Worm (Caenorhabditis elegans) whole organism, mixed stage, embryonic: ENCODE results near the gene T16G1.9.

ENCODE experiments used
- M03D4.4 ChIP-seq: sonication (generic microtip); optimal IDR thresholded peaks from 2 replicates; lab custom pipeline; 2017; ENCODE audit warnings: mild to moderate bottlenecking, missing genetic modification characterization, missing compliant biosample characterization
- bed-3 ChIP-seq: fragments of 200-800 bp; sonication (Bioruptor generic); optimal IDR thresholded peaks from 3 replicates; lab custom pipeline; 2018; ENCODE audit warnings: mild to moderate bottlenecking, missing genetic modification characterization, moderate library complexity, missing compliant biosample characterization
- ceh-39 ChIP-seq: fragments of 150-350 bp; optimal IDR thresholded peaks from 2 replicates; lab custom pipeline; 2014; ENCODE audit warnings: missing biosample characterization, missing genetic modification characterization
- ceh-43 ChIP-seq: fragments of 200-800 bp; sonication (Bioruptor generic); optimal IDR thresholded peaks from 2 replicates; lab custom pipeline; 2018; ENCODE audit warnings: mild to moderate bottlenecking, missing genetic modification characterization, moderate library complexity, missing compliant biosample characterization
- ceh-83 ChIP-seq: fragments of 200-800 bp; sonication (Bioruptor generic); optimal IDR thresholded peaks from 2 replicates; lab custom pipeline; 2018; ENCODE audit warnings: mild to moderate bottlenecking, missing genetic modification characterization, missing compliant biosample characterization
- ces-1 ChIP-seq: fragments of 150-350 bp; optimal IDR thresholded peaks from 2 replicates; lab custom pipeline; 2014; ENCODE audit warnings: missing biosample characterization, missing genetic modification reagents, missing genetic modification characterization
- drap-1 ChIP-seq: fragments of 200-800 bp; sonication (Bioruptor generic); optimal IDR thresholded peaks from 3 replicates; lab custom pipeline; 2018; ENCODE audit warnings: mild to moderate bottlenecking, missing genetic modification characterization, missing compliant biosample characterization
- elt-1 ChIP-seq: sonication (generic microtip); optimal IDR thresholded peaks from 2 replicates; lab custom pipeline; 2017; ENCODE audit warnings: missing genetic modification characterization, mild to moderate bottlenecking, missing compliant biosample characterization, antibody characterized with exemption, moderate library complexity, borderline replicate concordance; ENCODE audit not compliant: insufficient read depth
- elt-3 ChIP-seq: fragments of 150-350 bp; optimal IDR thresholded peaks from 2 replicates; lab custom pipeline; 2014; ENCODE audit warnings: missing biosample characterization, missing genetic modification characterization
- flh-1 ChIP-seq: fragments of 200-800 bp; sonication (Bioruptor generic); optimal IDR thresholded peaks from 2 replicates; lab custom pipeline; 2018; ENCODE audit warnings: mild to moderate bottlenecking, missing genetic modification characterization, moderate library complexity, missing compliant biosample characterization
- hlh-1 ChIP-seq: fragments of 150-350 bp; optimal IDR thresholded peaks from 2 replicates; lab custom pipeline; 2014; ENCODE audit warnings: missing biosample characterization, missing genetic modification reagents, missing genetic modification characterization
- lin-13 ChIP-seq: fragments of 150-350 bp; optimal IDR thresholded peaks from 2 replicates; lab custom pipeline; 2014; ENCODE audit warnings: missing biosample characterization, missing genetic modification characterization
- lin-32 ChIP-seq: fragments of 200-800 bp; sonication (Bioruptor generic); optimal IDR thresholded peaks from 2 replicates; lab custom pipeline; 2018; ENCODE audit warnings: mild to moderate bottlenecking, missing genetic modification characterization, missing compliant biosample characterization
- mab-5 ChIP-seq: fragments of 150-350 bp; optimal IDR thresholded peaks from 2 replicates; lab custom pipeline; 2014; ENCODE audit warnings: missing biosample characterization, missing genetic modification characterization
- mep-1 ChIP-seq: fragments of 150-350 bp; optimal IDR thresholded peaks from 2 replicates; lab custom pipeline; 2017; ENCODE audit warnings: missing biosample characterization, missing genetic modification reagents, missing genetic modification characterization, inconsistent platforms
- mls-2 ChIP-seq: sonication (generic microtip); optimal IDR thresholded peaks from 2 replicates; lab custom pipeline; 2016; ENCODE audit warnings: mild to moderate bottlenecking, missing genetic modification characterization, moderate library complexity, missing compliant biosample characterization
- nhr-12 ChIP-seq: fragments of 150-350 bp; optimal IDR thresholded peaks from 2 replicates; lab custom pipeline; 2014; ENCODE audit warnings: missing biosample characterization, missing genetic modification characterization
- nhr-2 ChIP-seq: fragments of 150-350 bp; optimal IDR thresholded peaks from 2 replicates; lab custom pipeline; 2014; ENCODE audit warnings: missing biosample characterization, missing genetic modification characterization
- nhr-237 ChIP-seq: fragments of 150-350 bp; optimal IDR thresholded peaks from 2 replicates; lab custom pipeline; 2014; ENCODE audit warnings: missing biosample characterization, missing genetic modification characterization
- nhr-28 ChIP-seq: fragments of 150-350 bp; optimal IDR thresholded peaks from 2 replicates; lab custom pipeline; 2014; ENCODE audit warnings: missing biosample characterization, missing genetic modification characterization
- nhr-76 ChIP-seq: sonication (generic microtip); optimal IDR thresholded peaks from 2 replicates; lab custom pipeline; 2017; ENCODE audit warnings: missing biosample characterization, missing genetic modification characterization
- pha-4 ChIP-seq: fragments of 150-350 bp; optimal IDR thresholded peaks from 2 replicates; lab custom pipeline; 2018; ENCODE audit warnings: missing biosample characterization, missing genetic modification reagents, missing genetic modification characterization
- sem-2 ChIP-seq: fragments of 200-800 bp; sonication (Bioruptor generic); optimal IDR thresholded peaks from 2 replicates; lab custom pipeline; 2018; ENCODE audit warnings: mild to moderate bottlenecking, missing genetic modification characterization, missing compliant biosample characterization
- snpc-4 ChIP-seq: fragments of 150-350 bp; optimal IDR thresholded peaks from 2 replicates; lab custom pipeline; 2014; ENCODE audit warnings: missing biosample characterization, missing genetic modification characterization
- sptf-1 ChIP-seq: sonication (generic microtip); optimal IDR thresholded peaks from 2 replicates; lab custom pipeline; 2017; ENCODE audit warnings: mild to moderate bottlenecking, missing genetic modification characterization, moderate library complexity, missing compliant biosample characterization
- tbx-8 ChIP-seq: fragments of 200-800 bp; sonication (Bioruptor generic); optimal IDR thresholded peaks from 2 replicates; lab custom pipeline; 2018; ENCODE audit warnings: mild to moderate bottlenecking, missing genetic modification characterization, moderate library complexity, missing compliant biosample characterization
- unc-120 ChIP-seq: sonication (generic microtip); optimal IDR thresholded peaks from 2 replicates; lab custom pipeline; 2017; ENCODE audit warnings: missing genetic modification characterization, missing compliant biosample characterization; ENCODE audit not compliant: poor library complexity, severe bottlenecking
- unc-39 ChIP-seq: fragments of 150-350 bp; optimal IDR thresholded peaks from 2 replicates; lab custom pipeline; 2014; ENCODE audit warnings: missing biosample characterization, missing genetic modification characterization
- unc-62 ChIP-seq: fragments of 150-350 bp; optimal IDR thresholded peaks from 2 replicates; lab custom pipeline; 2014; ENCODE audit warnings: missing biosample characterization, missing genetic modification reagents, missing genetic modification characterization
- zip-8 ChIP-seq: fragments of 150-350 bp; optimal IDR thresholded peaks from 2 replicates; lab custom pipeline; 2014; ENCODE audit warnings: missing biosample characterization, missing genetic modification characterization

T16G1.9 gene

DNA sequence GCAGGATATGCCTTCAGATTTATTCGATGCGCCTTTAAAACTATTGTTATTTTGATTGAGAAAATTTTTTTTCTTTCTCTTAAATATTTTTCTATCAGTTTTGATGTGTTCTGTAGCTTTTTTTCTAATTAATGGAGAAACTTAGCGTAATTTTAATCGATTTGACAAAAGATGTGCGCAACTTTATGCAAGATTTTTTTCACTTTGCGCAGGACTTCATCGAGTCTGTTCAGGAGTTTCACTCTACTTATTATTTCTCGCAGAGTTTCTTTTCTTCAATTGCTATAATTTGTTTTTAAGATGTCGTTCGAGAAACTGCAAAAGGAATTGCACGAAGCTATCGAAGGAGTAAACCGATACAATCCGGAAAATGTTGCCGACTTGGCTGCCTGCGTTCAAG lies 3.0 kb upstream of the T16G1.9 start, which contains the start of gene eif-3.K:
Gene eif-3.K, plus strand, starts transcription at position 301 of the 400 bp plus-strand sequence.
- TF ChIP-seq nhr-28 (tag; lab: Kevin White, UChicago) = no peak
- TF ChIP-seq nhr-2 (tag; lab: Kevin White, UChicago) = no peak
- TF ChIP-seq drap-1 (GFP tag; lab: Kevin White, UChicago) = no peak
- TF ChIP-seq sptf-1 (tag; lab: Kevin White, UChicago) = no peak
- TF ChIP-seq nhr-237 (tag; lab: Kevin White, UChicago) = no peak
- TF ChIP-seq tbx-8 (GFP tag; lab: Kevin White, UChicago) = no peak
- TF ChIP-seq unc-120 (tag; lab: Kevin White, UChicago) = no peak
- TF ChIP-seq flh-1 = no peak
- TF ChIP-seq mls-2 = no peak

ce11 chrV:12952287-12952686 lies 1.6 kb upstream of the T16G1.9 start, which contains the start of gene pqn-68:
TSS of gene pqn-68 (plus strand) at chrV:12952636.
- no peak for TF ChIP-seq bed-3
- TF ChIP-seq ceh-39 (tag; lab: Kevin White, UChicago) = no peak
- no peak for TF ChIP-seq ceh-83 (GFP tag; lab: Kevin White, UChicago)
- peak; percentile 8 for TF ChIP-seq pha-4 (tag; lab: Kevin White, UChicago)

DNA sequence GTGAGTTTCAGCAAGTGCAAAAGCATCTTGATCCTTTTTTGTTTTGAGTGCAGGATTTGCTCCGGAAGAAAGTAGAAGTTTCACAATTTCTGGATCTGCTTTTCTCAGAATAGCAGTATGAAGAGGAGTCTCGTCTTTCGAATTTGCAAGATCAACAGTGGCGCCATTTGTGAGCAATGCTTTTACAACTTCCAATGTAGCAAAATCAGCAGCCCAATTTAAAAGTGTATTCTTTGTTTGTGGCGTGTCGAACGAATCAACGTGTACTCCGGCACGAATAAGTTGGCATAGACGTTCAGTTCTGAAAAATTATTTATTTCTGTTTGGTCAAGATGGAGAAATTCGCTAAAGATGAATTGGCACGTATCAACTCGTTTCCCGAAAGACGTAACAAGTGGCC lies 1.1 kb downstream of the T16G1.9 start, which contains the start of gene T16G1.13:
Gene T16G1.13, plus strand, starts transcription at position 301 of the 400 bp plus-strand sequence.
- no peak for TF ChIP-seq hlh-1 (tag; lab: Kevin White, UChicago)
- no peak for TF ChIP-seq snpc-4 (tag; lab: Kevin White, UChicago)
- TF ChIP-seq unc-120 (tag; lab: Kevin White, UChicago) = no peak
- no peak for TF ChIP-seq unc-39 (tag; lab: Kevin White, UChicago)
- TF ChIP-seq ces-1 = no peak
- TF ChIP-seq sem-2 (GFP tag; lab: Kevin White, UChicago) = no peak
- no peak for TF ChIP-seq M03D4.4
- no peak for TF ChIP-seq nhr-76 (tag; lab: Kevin White, UChicago)

- TF ChIP-seq M03D4.4 = no peak
- TF ChIP-seq pha-4 (tag; lab: Kevin White, UChicago) = no peak
- TF ChIP-seq mls-2 = no peak
- no peak for TF ChIP-seq zip-8 (tag; lab: Kevin White, UChicago)
- no peak for TF ChIP-seq nhr-12 (tag; lab: Kevin White, UChicago)
- TF ChIP-seq flh-1 = no peak
- TF ChIP-seq lin-13 (tag; lab: Kevin White, UChicago) = no peak
- TF ChIP-seq nhr-237 (tag; lab: Kevin White, UChicago) = no peak
- no peak for TF ChIP-seq tbx-8 (GFP tag; lab: Kevin White, UChicago)
- TF ChIP-seq ceh-43 (GFP tag; lab: Kevin White, UChicago) = no peak
- TF ChIP-seq elt-1 (tag; lab: Kevin White, UChicago) = no peak
- TF ChIP-seq drap-1 (GFP tag; lab: Kevin White, UChicago) = no peak
- no peak for TF ChIP-seq unc-39 (tag; lab: Kevin White, UChicago)
- TF ChIP-seq unc-62 (GFP tag; lab: Kevin White, UChicago) = no peak
- no peak for TF ChIP-seq ceh-83 (GFP tag; lab: Kevin White, UChicago)
- no peak for TF ChIP-seq nhr-2 (tag; lab: Kevin White, UChicago)
- no peak for TF ChIP-seq nhr-28 (tag; lab: Kevin White, UChicago)
- TF ChIP-seq hlh-1 (tag; lab: Kevin White, UChicago) = no peak
- no peak for TF ChIP-seq sem-2 (GFP tag; lab: Kevin White, UChicago)
Measured at ce11 chrV:12944775-12945174, 5.9 kb downstream of the T16G1.9 start, which contains the start of gene grl-2. TSS of gene grl-2 (plus strand) at chrV:12945075.

DNA sequence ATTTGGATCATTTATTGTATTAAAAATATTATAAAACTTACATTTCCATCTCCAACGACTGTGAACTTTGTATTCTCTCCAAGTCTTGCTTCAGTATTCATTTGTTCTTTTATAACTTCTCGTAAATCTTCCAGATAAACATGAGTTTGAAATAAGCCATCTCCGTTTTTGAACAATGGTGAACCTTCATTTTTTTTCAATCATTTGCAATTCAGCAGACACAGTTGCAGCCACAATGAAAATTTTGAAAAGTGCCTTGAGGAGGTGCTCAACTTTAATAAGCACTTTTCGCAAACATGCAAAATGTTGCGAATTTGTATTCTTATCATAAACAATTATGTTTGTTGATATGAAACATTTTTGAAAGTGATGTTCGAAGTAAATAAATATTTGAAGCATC lies 6.4 kb downstream of the T16G1.9 start, which contains the start of gene T16G1.3:
Gene T16G1.3, minus strand, starts transcription at position 101 of the 400 bp plus-strand sequence.
- TF ChIP-seq tbx-8 (GFP tag; lab: Kevin White, UChicago) (no peak), ceh-43 (GFP tag; lab: Kevin White, UChicago) (no peak), mab-5 (tag; lab: Kevin White, UChicago) (no peak), elt-3 (tag; lab: Kevin White, UChicago) (no peak), pha-4 (tag; lab: Kevin White, UChicago) (no peak), nhr-28 (tag; lab: Kevin White, UChicago) (no peak), lin-13 (tag; lab: Kevin White, UChicago) (no peak), elt-1 (tag; lab: Kevin White, UChicago) (no peak), nhr-237 (tag; lab: Kevin White, UChicago) (no peak), lin-32 (GFP tag; lab: Kevin White, UChicago) (no peak), mep-1 (tag; lab: Kevin White, UChicago) (no peak), snpc-4 (tag; lab: Kevin White, UChicago) (no peak), flh-1 (no peak), sptf-1 (tag; lab: Kevin White, UChicago) (no peak)
